Worm (Caenorhabditis elegans): ENCODE results near the gene icd-1.
"Not testable (repeated sequence)": the region's sequence is repeated elsewhere in the genome, so short reads cannot be mapped to it uniquely, and the experiment has no call there.

- TF ChIP-seq W03F9.2, him-1 (tag; optimal IDR thresholded peaks at IDR 0.05): not testable (repeated sequence)
Observed at ce11 chrII:6627182-6627581, 38.7 kb upstream of the icd-1 start, which contains the start of the genes F54H5.5 and F54H5.2.

Data from whole organism, L4/young adult.